Worm (Caenorhabditis elegans) whole organism, mixed stage, embryonic: ENCODE data around the gene rhy-1.

Experiments
- mep-1 ChIP-seq: fragments of 150-350 bp; optimal IDR thresholded peaks from 2 replicates; lab custom pipeline; 2017; ENCODE audit warnings: missing biosample characterization, missing genetic modification reagents, missing genetic modification characterization, inconsistent platforms
- unc-39 ChIP-seq: fragments of 150-350 bp; optimal IDR thresholded peaks from 2 replicates; lab custom pipeline; 2014; ENCODE audit warnings: missing biosample characterization, missing genetic modification characterization

- TF ChIP-seq mep-1 (tag; lab: Kevin White, UChicago) (no peak), unc-39 (tag; lab: Kevin White, UChicago) (no peak)
Observed at ce11 chrII:9127379-9127778, 33.8 kb upstream of the rhy-1 start.
